Worm (Caenorhabditis elegans): Measurements from ENCODE around the gene lbp-3.

DNA sequence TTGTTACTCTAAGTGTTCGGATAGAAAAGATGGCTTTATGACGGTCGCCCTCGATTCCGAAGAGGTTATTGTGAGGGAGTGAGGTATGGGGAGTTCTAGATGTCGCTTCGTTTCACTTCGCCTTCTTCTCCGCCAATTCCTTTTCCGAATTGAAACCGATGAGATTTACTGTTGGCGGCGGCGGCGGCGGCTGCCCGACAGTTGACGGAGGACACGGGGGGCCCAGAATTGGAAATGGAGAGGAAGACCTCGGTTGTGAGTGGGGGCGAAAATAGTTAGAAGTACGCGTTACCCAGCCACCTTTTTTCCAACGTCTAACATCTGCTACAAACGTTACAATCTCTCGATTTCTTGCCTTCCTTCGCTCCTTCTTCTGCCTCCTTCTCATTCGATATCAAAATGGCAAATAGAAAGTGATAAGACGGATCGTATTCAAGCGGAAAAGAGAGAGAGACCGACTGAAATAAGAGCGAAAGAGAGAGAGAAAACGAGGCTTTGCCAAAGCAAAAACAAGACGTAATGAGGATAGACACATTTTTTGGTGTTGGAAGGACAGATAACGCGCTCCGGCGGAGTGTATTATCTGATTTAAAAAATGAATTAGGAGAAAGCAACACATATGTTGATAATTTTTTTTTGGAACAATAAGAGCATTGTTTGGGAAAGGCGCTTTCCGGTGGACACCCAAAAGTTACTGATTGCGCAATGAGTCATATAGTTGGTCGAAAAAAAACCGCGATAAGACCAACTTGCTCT is 39.0 kb upstream of the lbp-3 start:
- TF ChIP-seq eyg-1 (tag; optimal IDR thresholded peaks at IDR 0.05) (no peak), F13H6.1 (tag; optimal IDR thresholded peaks at IDR 0.05) (no peak), dve-1 (tag; optimal IDR thresholded peaks at IDR 0.05) (no peak), K09A11.1 (tag; optimal IDR thresholded peaks at IDR 0.05; ENCODE audit: insufficient read depth) (no peak), unc-42 (tag; optimal IDR thresholded peaks at IDR 0.05) (no peak), ref-2 (tag; optimal IDR thresholded peaks at IDR 0.05) (no peak), tbx-2 (tag; optimal IDR thresholded peaks at IDR 0.05) (no peak), pha-4 (tag; optimal IDR thresholded peaks at IDR 0.05) (no peak), sox-2 (GFP tag; IDR thresholded peaks at IDR 0.05) (no peak), hlh-8 (tag; optimal IDR thresholded peaks at IDR 0.05) (no peak)

Measured in whole organism, late embryonic.